Fruit fly (Drosophila melanogaster) S2 (cell line): ENCODE data around the gene CG13000.

Source experiments
- CG8478 ChIP-seq: fragments of >200 bp; optimal IDR thresholded peaks from 2 replicates; lab custom pipeline; 2018
- CTCF ChIP-seq, 2 experiments: fragments of >200 bp; optimal IDR thresholded peaks; 2 replicates each; lab custom pipeline; 2018

dm6 chrX:16912965-16913755, 35.1 kb downstream of the CG13000 start, which contains the start of gene CG4928:
- no peak for TF ChIP-seq CG8478 (lab: Kevin White, UChicago)
- no peak for TF ChIP-seq CTCF (optimal IDR thresholded peaks at IDR 0.05; lab: Kevin White, UChicago)
